Fruit fly (Drosophila melanogaster) whole organism, embryonic: ENCODE data around the gene CG4009.

Experiments used
- Antp ChIP-seq: fragments of 200-800 bp; sonication (Bioruptor generic); optimal IDR thresholded peaks from 3 replicates; lab custom pipeline; 2016; ENCODE audit warnings: missing biosample characterization, missing genetic modification characterization
- C15 ChIP-seq: fragments of 200-800 bp; sonication (Bioruptor generic); IDR thresholded peaks from 3 replicates; pipeline ENCODE4 v1.3.6; 2022; ENCODE audit warnings: missing biosample characterization, missing genetic modification characterization
- CG11723 ChIP-seq: fragments of 200-800 bp; sonication (Bioruptor generic); optimal IDR thresholded peaks from 2 replicates; lab custom pipeline; 2017; ENCODE audit warnings: missing biosample characterization, mild to moderate bottlenecking, missing genetic modification characterization
- CG12942 ChIP-seq: fragments of 200-800 bp; sonication (Bioruptor generic); optimal IDR thresholded peaks from 3 replicates; lab custom pipeline; 2016; ENCODE audit warnings: missing biosample characterization, missing genetic modification characterization
- CG15479 ChIP-seq: fragments of 200-800 bp; sonication (Bioruptor generic); optimal IDR thresholded peaks from 3 replicates; lab custom pipeline; 2019; ENCODE audit warnings: missing biosample characterization, mild to moderate bottlenecking, missing genetic modification characterization, moderate library complexity
- CG16863 ChIP-seq: fragments of 200-800 bp; sonication (Bioruptor generic); optimal IDR thresholded peaks from 3 replicates; lab custom pipeline; 2016; ENCODE audit warnings: missing biosample characterization, missing genetic modification characterization
- CG17328 ChIP-seq: fragments of 200-800 bp; sonication (Bioruptor generic); IDR thresholded peaks from 2 replicates; pipeline ENCODE4 v1.3.6; 2022; ENCODE audit warnings: missing biosample characterization, missing genetic modification characterization
- CG18011 ChIP-seq: fragments of 200-800 bp; sonication (Bioruptor generic); optimal IDR thresholded peaks from 2 replicates; lab custom pipeline; 2017; ENCODE audit warnings: missing biosample characterization, missing genetic modification characterization, mild to moderate bottlenecking, moderate library complexity, missing genotype
- CG18476 ChIP-seq: fragments of 200-800 bp; sonication (Bioruptor generic); optimal IDR thresholded peaks from 2 replicates; lab custom pipeline; 2016; ENCODE audit warnings: missing biosample characterization, mild to moderate bottlenecking, missing genetic modification characterization
- CG2116 ChIP-seq: fragments of 200-800 bp; sonication (Bioruptor generic); optimal IDR thresholded peaks from 3 replicates; lab custom pipeline; 2018; ENCODE audit warnings: missing biosample characterization, mild to moderate bottlenecking, missing genetic modification characterization
- CG2678 ChIP-seq: fragments of 200-800 bp; sonication (Bioruptor generic); optimal IDR thresholded peaks from 3 replicates; lab custom pipeline; 2019; ENCODE audit warnings: missing biosample characterization, mild to moderate bottlenecking, missing genetic modification characterization, moderate library complexity
- CG2712 ChIP-seq: fragments of 200-800 bp; optimal IDR thresholded peaks from 3 replicates; lab custom pipeline; 2019; ENCODE audit warnings: missing biosample characterization, mild to moderate bottlenecking, missing genetic modification characterization, moderate library complexity
- CG31224 ChIP-seq: fragments of 200-800 bp; sonication (Bioruptor generic); IDR thresholded peaks from 2 replicates; pipeline ENCODE4 v1.3.6; 2022; ENCODE audit warnings: missing biosample characterization, missing genetic modification characterization
- CG4282 ChIP-seq: fragments of 200-800 bp; sonication (Bioruptor generic); optimal IDR thresholded peaks from 2 replicates; lab custom pipeline; 2016; ENCODE audit warnings: missing biosample characterization, missing genetic modification characterization
- CG4820 ChIP-seq: fragments of 200-800 bp; sonication (Bioruptor generic); optimal IDR thresholded peaks from 3 replicates; lab custom pipeline; 2016; ENCODE audit warnings: missing biosample characterization, missing genetic modification characterization
- CG6254 ChIP-seq: fragments of 200-800 bp; sonication (Bioruptor generic); optimal IDR thresholded peaks from 3 replicates; lab custom pipeline; 2017; ENCODE audit warnings: mild to moderate bottlenecking, missing biosample characterization, missing genetic modification reagents, missing genetic modification characterization
- CG6791 ChIP-seq: fragments of 200-800 bp; sonication (Bioruptor generic); IDR thresholded peaks from 3 replicates; pipeline ENCODE4 v1.3.6; 2022; ENCODE audit warnings: missing biosample characterization, missing genetic modification characterization; ENCODE audit not compliant: partially characterized antibody
- CG7372 ChIP-seq: fragments of 200-800 bp; sonication (Bioruptor generic); IDR thresholded peaks from 2 replicates; pipeline ENCODE4 v1.3.6; 2022; ENCODE audit warnings: missing biosample characterization, missing genetic modification characterization
- CG9817 ChIP-seq: fragments of 200-800 bp; sonication (Bioruptor generic); optimal IDR thresholded peaks from 2 replicates; lab custom pipeline; 2018; ENCODE audit warnings: missing biosample characterization, mild to moderate bottlenecking, missing genetic modification characterization, moderate library complexity
- Chrac-16 ChIP-seq: fragments of 200-800 bp; sonication (Bioruptor generic); optimal IDR thresholded peaks from 3 replicates; lab custom pipeline; 2016; ENCODE audit warnings: missing biosample characterization, missing genetic modification characterization
- Dek ChIP-seq: fragments of 200-800 bp; sonication (Bioruptor generic); optimal IDR thresholded peaks from 3 replicates; lab custom pipeline; 2019; ENCODE audit warnings: missing biosample characterization, mild to moderate bottlenecking, missing genetic modification characterization, moderate library complexity
- Dfd ChIP-seq, 2 experiments: fragments of >200 bp; optimal IDR thresholded peaks; 2 replicates each; lab custom pipeline; 2017; ENCODE audit warnings: missing biosample characterization in 2 of 2, missing genetic modification characterization in 2 of 2
- Dp ChIP-seq: fragments of 200-800 bp; sonication (Bioruptor generic); optimal IDR thresholded peaks from 2 replicates; lab custom pipeline; 2018; ENCODE audit warnings: missing biosample characterization, mild to moderate bottlenecking, missing genetic modification characterization, moderate library complexity
- Dref ChIP-seq: fragments of 200-800 bp; sonication (Bioruptor generic); IDR thresholded peaks from 2 replicates; pipeline ENCODE4 v1.3.6; 2022; ENCODE audit warnings: missing biosample characterization, missing genetic modification characterization
- Fer2 ChIP-seq: fragments of 200-800 bp; sonication (Bioruptor generic); optimal IDR thresholded peaks from 2 replicates; lab custom pipeline; 2018; ENCODE audit warnings: missing biosample characterization, mild to moderate bottlenecking, missing genetic modification characterization, moderate library complexity
- MBD-R2 ChIP-seq: fragments of 200-800 bp; sonication (Bioruptor generic); IDR thresholded peaks from 2 replicates; pipeline ENCODE4 v1.3.6; 2022; ENCODE audit warnings: missing biosample characterization, missing genetic modification characterization
- Mad ChIP-seq: fragments of 200-800 bp; sonication (Bioruptor generic); optimal IDR thresholded peaks from 2 replicates; lab custom pipeline; 2016; ENCODE audit warnings: missing biosample characterization, missing genetic modification characterization
- Nf-YC ChIP-seq: fragments of 200-800 bp; optimal IDR thresholded peaks from 3 replicates; lab custom pipeline; 2019; ENCODE audit warnings: missing biosample characterization, mild to moderate bottlenecking, missing genetic modification characterization, moderate library complexity
- Rfx ChIP-seq: fragments of 200-800 bp; sonication (Bioruptor generic); IDR thresholded peaks from 2 replicates; pipeline ENCODE4 v1.3.6; 2022; ENCODE audit warnings: missing biosample characterization, missing genetic modification characterization
- Stat92E ChIP-seq, 3 experiments: fragments of >200 bp in 2 of 3; fragments of 200-800 bp in 1 of 3; sonication (Bioruptor generic) in 1 of 3; optimal IDR thresholded peaks; 2 replicates each; lab custom pipeline; 2017 to 2019; ENCODE audit warnings: missing biosample characterization in 3 of 3, missing genetic modification characterization in 3 of 3, mild to moderate bottlenecking in 1 of 3, moderate library complexity in 1 of 3
- TFAM ChIP-seq: fragments of 200-800 bp; sonication (Bioruptor generic); optimal IDR thresholded peaks from 2 replicates; lab custom pipeline; 2017; ENCODE audit warnings: missing biosample characterization, missing genetic modification characterization, inconsistent platforms
- al ChIP-seq: fragments of 200-800 bp; sonication (Bioruptor generic); IDR thresholded peaks from 2 replicates; pipeline ENCODE4 v1.3.6; 2022; ENCODE audit warnings: missing biosample characterization, missing genetic modification characterization
- ato ChIP-seq: fragments of 200-800 bp; sonication (Bioruptor generic); IDR thresholded peaks from 2 replicates; pipeline ENCODE4 v1.3.6; 2022; ENCODE audit warnings: missing biosample characterization, missing genetic modification characterization; ENCODE audit not compliant: partially characterized antibody
- bsh ChIP-seq, 2 experiments: fragments of 200-800 bp; sonication (Bioruptor generic); optimal IDR thresholded peaks; 2 replicates each; lab custom pipeline; 2017 to 2018; ENCODE audit warnings: mild to moderate bottlenecking in 2 of 2, missing biosample characterization in 2 of 2, missing genetic modification characterization in 2 of 2, moderate library complexity in 1 of 2
- danr ChIP-seq: fragments of 200-800 bp; sonication (Bioruptor generic); IDR thresholded peaks from 2 replicates; pipeline ENCODE4 v1.3.6; 2022; ENCODE audit warnings: missing biosample characterization, missing genetic modification characterization
- dm ChIP-seq: fragments of 200-800 bp; sonication (Bioruptor generic); optimal IDR thresholded peaks from 3 replicates; lab custom pipeline; 2016; ENCODE audit warnings: missing biosample characterization, missing genetic modification characterization
- ewg ChIP-seq: fragments of 200-800 bp; sonication (Bioruptor generic); optimal IDR thresholded peaks from 3 replicates; lab custom pipeline; 2017; ENCODE audit warnings: mild to moderate bottlenecking, missing biosample characterization, missing genetic modification reagents, missing genetic modification characterization
- gfzf ChIP-seq: fragments of 200-800 bp; sonication (Bioruptor generic); optimal IDR thresholded peaks from 2 replicates; lab custom pipeline; 2016; ENCODE audit warnings: missing biosample characterization, mild to moderate bottlenecking, missing genetic modification characterization, moderate library complexity
- insv ChIP-seq, 2 experiments: fragments of 200-800 bp; sonication (Bioruptor generic); optimal IDR thresholded peaks; 3 replicates each; lab custom pipeline; 2016 to 2018; ENCODE audit warnings: missing biosample characterization in 2 of 2, missing genetic modification characterization in 2 of 2
- jing ChIP-seq: fragments of 200-800 bp; sonication (Bioruptor generic); optimal IDR thresholded peaks from 2 replicates; lab custom pipeline; 2018; ENCODE audit warnings: missing biosample characterization, mild to moderate bottlenecking, missing genetic modification characterization
- ken ChIP-seq: fragments of 200-800 bp; sonication (Bioruptor generic); IDR thresholded peaks from 3 replicates; pipeline ENCODE4 v1.3.6; 2022; ENCODE audit warnings: missing biosample characterization, missing genetic modification characterization
- luna ChIP-seq: fragments of 200-800 bp; sonication (Bioruptor generic); optimal IDR thresholded peaks from 2 replicates; lab custom pipeline; 2016; ENCODE audit warnings: missing biosample characterization, missing genetic modification characterization
- org-1 ChIP-seq: fragments of 200-800 bp; sonication (Bioruptor generic); optimal IDR thresholded peaks from 2 replicates; lab custom pipeline; 2017; ENCODE audit warnings: missing biosample characterization, missing genetic modification characterization
- pnt ChIP-seq: fragments of 200-800 bp; sonication (Bioruptor generic); optimal IDR thresholded peaks from 3 replicates; lab custom pipeline; 2016; ENCODE audit warnings: missing biosample characterization, missing genetic modification characterization
- pros ChIP-seq: fragments of 200-800 bp; sonication (Bioruptor generic); optimal IDR thresholded peaks from 3 replicates; lab custom pipeline; 2019; ENCODE audit warnings: missing biosample characterization, mild to moderate bottlenecking, missing genetic modification characterization, moderate library complexity
- sim ChIP-seq: fragments of 200-800 bp; sonication (Bioruptor generic); IDR thresholded peaks from 2 replicates; pipeline ENCODE4 v1.3.6; 2022; ENCODE audit warnings: missing biosample characterization, missing genetic modification characterization
- tio ChIP-seq: fragments of 200-800 bp; sonication (Bioruptor generic); optimal IDR thresholded peaks from 2 replicates; lab custom pipeline; 2017; ENCODE audit warnings: missing biosample characterization, missing genetic modification characterization, inconsistent platforms
- tup ChIP-seq: fragments of 200-800 bp; sonication (Bioruptor generic); optimal IDR thresholded peaks from 2 replicates; lab custom pipeline; 2016; ENCODE audit warnings: missing biosample characterization, mild to moderate bottlenecking, missing genetic modification characterization, moderate library complexity
- usp ChIP-seq: fragments of >200 bp; optimal IDR thresholded peaks from 2 replicates; lab custom pipeline; 2017; ENCODE audit warnings: missing biosample characterization, missing genetic modification characterization
- z ChIP-seq: fragments of 200-800 bp; sonication (Bioruptor generic); IDR thresholded peaks from 3 replicates; pipeline ENCODE4 v1.3.6; 2022; ENCODE audit warnings: missing biosample characterization, missing genetic modification characterization
- zf30C ChIP-seq: fragments of 200-800 bp; sonication (Bioruptor generic); optimal IDR thresholded peaks from 3 replicates; lab custom pipeline; 2018; ENCODE audit warnings: missing biosample characterization, mild to moderate bottlenecking, missing genetic modification characterization

Gene CG4009

DNA sequence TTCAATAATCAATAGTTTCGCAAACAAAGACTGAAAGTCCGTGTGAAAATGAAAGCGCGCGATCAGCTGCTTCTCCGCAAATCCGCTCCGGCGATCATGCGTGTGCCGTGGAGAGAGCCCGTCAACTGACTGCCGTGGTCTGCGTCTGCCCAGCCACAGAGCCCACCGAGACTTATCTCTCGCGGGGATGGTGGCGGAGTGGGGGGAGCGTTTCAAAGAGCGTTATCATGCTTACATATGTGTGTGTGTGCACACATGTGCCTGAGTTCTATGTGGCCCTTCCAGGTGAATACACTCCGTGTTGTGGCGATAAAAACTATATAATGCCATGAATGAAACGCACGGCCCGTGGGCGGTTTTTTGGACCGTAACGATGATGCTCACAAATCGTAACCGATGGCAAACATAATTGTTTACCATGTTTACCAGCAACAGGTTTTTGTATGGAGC, 42.1 kb upstream of the CG4009 start (continued):
- TF ChIP-seq CG4282 (GFP tag; lab: Kevin White, UChicago): no peak
- TF ChIP-seq C15: no peak
- TF ChIP-seq pnt: no peak
- peak; percentile 77 for TF ChIP-seq CG15479 (GFP tag; lab: Kevin White, UChicago)
- no peak for TF ChIP-seq z (GFP tag; lab: Robert Waterston, UW)
- no peak for TF ChIP-seq CG12942 (GFP tag; lab: Kevin White, UChicago)
- TF ChIP-seq Rfx (GFP tag; lab: Robert Waterston, UW): peak; percentile 19; the same call in 1 of the 2 replicates
- no peak for TF ChIP-seq usp (GFP tag; lab: Kevin White, UChicago)
- no peak for TF ChIP-seq Chrac-16 (GFP tag; lab: Kevin White, UChicago)
- no peak for TF ChIP-seq luna
- TF ChIP-seq ewg (GFP tag; lab: Kevin White, UChicago): no peak
- TF ChIP-seq CG6254 (GFP tag; lab: Kevin White, UChicago): no peak
- no peak; the same call in none of the 2 replicates for TF ChIP-seq ato (GFP tag; lab: Robert Waterston, UW)
- TF ChIP-seq zf30C: no peak
- TF ChIP-seq pros (GFP tag; lab: Kevin White, UChicago): peak; percentile 20
- TF ChIP-seq Dfd (GFP tag; optimal IDR thresholded peaks at IDR 0.05; lab: Kevin White, UChicago): no peak
- TF ChIP-seq Mad (GFP tag; lab: Kevin White, UChicago): no peak
- no peak for TF ChIP-seq CG6791
- no peak for TF ChIP-seq gfzf (GFP tag; lab: Kevin White, UChicago)
- TF ChIP-seq TFAM (GFP tag; lab: Kevin White, UChicago): no peak
- no peak for TF ChIP-seq CG17328 (GFP tag; lab: Robert Waterston, UW)
- TF ChIP-seq CG16863 (GFP tag; lab: Kevin White, UChicago): no peak
- TF ChIP-seq CG9817 (tag; lab: Kevin White, UChicago): no peak
- TF ChIP-seq CG7372 (GFP tag; lab: Robert Waterston, UW): no peak
- TF ChIP-seq tio (GFP tag; lab: Kevin White, UChicago): no peak
- no peak for TF ChIP-seq Dref (GFP tag; lab: Robert Waterston, UW)
- TF ChIP-seq Dp (GFP tag; lab: Kevin White, UChicago): no peak
- TF ChIP-seq CG2678 (tag; lab: Kevin White, UChicago): no peak
- TF ChIP-seq Stat92E (GFP tag; optimal IDR thresholded peaks at IDR 0.05; lab: Kevin White, UChicago): no peak
- TF ChIP-seq MBD-R2: no peak; the same call in 1 of the 2 replicates
- TF ChIP-seq al (GFP tag; lab: Robert Waterston, UW): no peak
- no peak for TF ChIP-seq Fer2
- no peak for TF ChIP-seq CG4820
- TF ChIP-seq dm (GFP tag; lab: Kevin White, UChicago): no peak
- TF ChIP-seq Nf-YC (tag; lab: Kevin White, UChicago): peak; percentile 30
- TF ChIP-seq tup (GFP tag; lab: Kevin White, UChicago): no peak
- no peak for TF ChIP-seq Antp (GFP tag; lab: Kevin White, UChicago)
- TF ChIP-seq ken: no peak
- no peak for TF ChIP-seq bsh (GFP tag; optimal IDR thresholded peaks at IDR 0.05; lab: Kevin White, UChicago)
- TF ChIP-seq sim (GFP tag; lab: Robert Waterston, UW): 0 out of 2 replicates have a peak, but pooled peaks have one; percentile 5
- TF ChIP-seq CG2712 (tag; lab: Kevin White, UChicago): no peak
- no peak for TF ChIP-seq danr
- no peak for TF ChIP-seq CG11723 (GFP tag; lab: Kevin White, UChicago)
- TF ChIP-seq CG31224: no peak
- no peak for TF ChIP-seq Dek
- TF ChIP-seq org-1: no peak
- no peak for TF ChIP-seq CG18476 (GFP tag; lab: Kevin White, UChicago)
- no peak for TF ChIP-seq insv (GFP tag; optimal IDR thresholded peaks at IDR 0.05; lab: Kevin White, UChicago)
- no peak for TF ChIP-seq CG18011 (GFP tag; lab: Kevin White, UChicago)
- no peak for TF ChIP-seq CG2116
- no peak for TF ChIP-seq jing
